Fruit fly (Drosophila melanogaster): ENCODE results near the gene CG4022.

DNA sequence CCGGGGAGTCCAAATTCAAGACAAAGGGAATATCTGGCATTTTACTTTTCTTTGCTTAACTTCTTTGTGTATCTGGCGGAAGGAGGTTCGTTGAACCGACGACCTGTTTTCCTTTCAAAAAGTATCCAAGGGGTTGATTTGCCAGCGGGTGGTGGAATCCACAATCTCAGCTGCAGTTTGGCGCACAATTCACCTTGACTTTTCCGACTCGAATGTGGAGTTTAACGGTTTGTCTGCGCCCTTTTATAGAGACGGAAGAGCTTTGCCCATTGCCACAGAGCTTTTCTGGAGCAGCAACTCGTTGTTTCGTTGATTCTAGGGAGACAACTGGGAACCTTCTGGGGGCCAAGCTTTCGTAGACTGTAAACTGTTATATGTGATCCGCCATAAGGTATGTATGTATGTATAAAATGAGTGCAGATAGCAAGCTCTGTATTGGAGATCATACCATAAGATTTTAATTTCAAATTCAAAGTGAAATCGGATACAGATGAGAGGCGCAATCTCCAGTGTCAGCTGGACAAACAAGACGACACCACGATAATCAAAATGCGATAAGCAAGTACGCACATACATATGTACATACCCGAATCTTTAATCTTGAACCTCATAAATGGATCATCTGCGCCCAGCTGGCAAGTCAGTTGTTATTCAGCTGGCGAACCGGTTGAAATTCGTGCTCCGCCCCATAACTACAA, 38.2 kb downstream of the CG4022 start, which contains the start of the genes Hsp67Bc, CG4456 and Hsp22:
- TF ChIP-seq CG16813 (GFP tag; IDR thresholded peaks at IDR 0.05; ENCODE audit: partially characterized antibody) (no peak), salm (tag; optimal IDR thresholded peaks at IDR 0.05) (no peak), CkIIα-i1 (GFP tag; IDR thresholded peaks at IDR 0.05) (no peak), CG9215 (GFP tag; IDR thresholded peaks at IDR 0.05) (no peak), ken (GFP tag; IDR thresholded peaks at IDR 0.05) (no peak), CG10274 (GFP tag; optimal IDR thresholded peaks at IDR 0.05) (no peak), ash1 (GFP tag; optimal IDR thresholded peaks at IDR 0.05) (no peak), sqz (GFP tag; optimal IDR thresholded peaks at IDR 0.05) (no peak), abd-A (tag; optimal IDR thresholded peaks at IDR 0.05) (peak; percentile 35), pan (optimal IDR thresholded peaks at IDR 0.05) (no peak), pan (GFP tag; optimal IDR thresholded peaks at IDR 0.05 in 1 of 2, IDR thresholded peaks at IDR 0.05 in 1 of 2) (no peak), jigr1 (GFP tag; IDR thresholded peaks at IDR 0.05) (no peak), psq (GFP tag; optimal IDR thresholded peaks at IDR 0.05) (no peak), CG13287 (GFP tag; IDR thresholded peaks at IDR 0.05; ENCODE audit: partially characterized antibody) (no peak), E2f2 (GFP tag; IDR thresholded peaks at IDR 0.05) (no peak)

All from whole organism, embryonic.